Fruit fly (Drosophila melanogaster) whole organism, adult: ENCODE data around the gene Arr2.

Source experiments
- CG11617 ChIP-seq: fragments of 200-800 bp; sonication (Bioruptor generic); optimal IDR thresholded peaks from 2 replicates; lab custom pipeline; 2017; ENCODE audit warnings: mild to moderate bottlenecking, missing biosample characterization, missing genetic modification reagents, missing genetic modification characterization
- CG12768 ChIP-seq: fragments of 200-800 bp; sonication (Bioruptor generic); optimal IDR thresholded peaks from 2 replicates; lab custom pipeline; 2017; ENCODE audit warnings: missing biosample characterization, missing genetic modification characterization, mild to moderate bottlenecking, moderate library complexity, missing genetic modification reagents
- CG14711 ChIP-seq: fragments of 200-800 bp; sonication (Bioruptor generic); optimal IDR thresholded peaks from 2 replicates; lab custom pipeline; 2018; ENCODE audit warnings: missing biosample characterization, mild to moderate bottlenecking, missing genetic modification characterization, moderate library complexity
- CG1620 ChIP-seq: fragments of 200-800 bp; sonication (Bioruptor generic); optimal IDR thresholded peaks from 2 replicates; lab custom pipeline; 2016; ENCODE audit warnings: missing biosample characterization, missing genetic modification characterization
- CG33017 ChIP-seq: fragments of 200-800 bp; sonication (Bioruptor generic); optimal IDR thresholded peaks from 2 replicates; lab custom pipeline; 2018; ENCODE audit warnings: missing biosample characterization, mild to moderate bottlenecking, missing genetic modification characterization, moderate library complexity
- CG5204 ChIP-seq: fragments of 200-800 bp; sonication (Bioruptor generic); optimal IDR thresholded peaks from 2 replicates; lab custom pipeline; 2016; ENCODE audit warnings: missing biosample characterization, missing genetic modification characterization
- CG7045 ChIP-seq: fragments of 200-800 bp; sonication (Bioruptor generic); optimal IDR thresholded peaks from 2 replicates; lab custom pipeline; 2017; ENCODE audit warnings: missing biosample characterization, mild to moderate bottlenecking, missing genetic modification characterization
- CG7101 ChIP-seq: fragments of 200-800 bp; sonication (Bioruptor generic); optimal IDR thresholded peaks from 2 replicates; lab custom pipeline; 2018; ENCODE audit warnings: missing biosample characterization, mild to moderate bottlenecking, missing genetic modification characterization, moderate library complexity
- Clk ChIP-seq: fragments of 200-800 bp; sonication (Bioruptor generic); optimal IDR thresholded peaks from 2 replicates; lab custom pipeline; 2017; ENCODE audit warnings: missing biosample characterization, missing genetic modification characterization
- Crg-1 ChIP-seq: fragments of 200-800 bp; sonication (Bioruptor generic); optimal IDR thresholded peaks from 2 replicates; lab custom pipeline; 2016; ENCODE audit warnings: missing biosample characterization, missing genetic modification characterization
- Hr96 ChIP-seq: fragments of 200-800 bp; sonication (Bioruptor generic); optimal IDR thresholded peaks from 2 replicates; lab custom pipeline; 2016; ENCODE audit warnings: missing biosample characterization, missing genetic modification characterization
- Mnt ChIP-seq: fragments of 200-800 bp; sonication (Bioruptor generic); optimal IDR thresholded peaks from 2 replicates; lab custom pipeline; 2016; ENCODE audit warnings: missing biosample characterization, mild to moderate bottlenecking, missing genetic modification characterization
- bab1 ChIP-seq: fragments of 200-800 bp; sonication (Bioruptor generic); optimal IDR thresholded peaks from 3 replicates; lab custom pipeline; 2019; ENCODE audit warnings: missing biosample characterization, mild to moderate bottlenecking, missing genetic modification characterization, moderate library complexity
- cic ChIP-seq: fragments of 200-800 bp; sonication (Bioruptor generic); optimal IDR thresholded peaks from 2 replicates; lab custom pipeline; 2017; ENCODE audit warnings: missing biosample characterization, mild to moderate bottlenecking, missing genetic modification characterization, moderate library complexity
- cnc ChIP-seq, 2 experiments: fragments of >200 bp; optimal IDR thresholded peaks; 2 replicates each; lab custom pipeline; 2017
- kay ChIP-seq: fragments of 200-800 bp; sonication (Bioruptor generic); peaks from one replicate; lab custom pipeline; 2016; ENCODE audit warnings: missing biosample characterization, missing genetic modification characterization, borderline replicate concordance
- ovo ChIP-seq: fragments of 200-800 bp; sonication (Bioruptor generic); optimal IDR thresholded peaks from 2 replicates; lab custom pipeline; 2016; ENCODE audit warnings: missing biosample characterization, missing genetic modification characterization
- pad ChIP-seq: fragments of 200-800 bp; sonication (Bioruptor generic); optimal IDR thresholded peaks from 3 replicates; lab custom pipeline; 2017; ENCODE audit warnings: missing biosample characterization, missing genetic modification characterization, mild to moderate bottlenecking, moderate library complexity, missing genetic modification reagents
- tj ChIP-seq: fragments of 200-800 bp; sonication (Bioruptor generic); optimal IDR thresholded peaks from 3 replicates; lab custom pipeline; 2017; ENCODE audit warnings: missing biosample characterization, mild to moderate bottlenecking, missing genetic modification characterization, moderate library complexity
- toe ChIP-seq: fragments of 200-800 bp; sonication (Bioruptor generic); optimal IDR thresholded peaks from 2 replicates; lab custom pipeline; 2016; ENCODE audit warnings: missing biosample characterization, missing genetic modification characterization

Gene Arr2

DNA sequence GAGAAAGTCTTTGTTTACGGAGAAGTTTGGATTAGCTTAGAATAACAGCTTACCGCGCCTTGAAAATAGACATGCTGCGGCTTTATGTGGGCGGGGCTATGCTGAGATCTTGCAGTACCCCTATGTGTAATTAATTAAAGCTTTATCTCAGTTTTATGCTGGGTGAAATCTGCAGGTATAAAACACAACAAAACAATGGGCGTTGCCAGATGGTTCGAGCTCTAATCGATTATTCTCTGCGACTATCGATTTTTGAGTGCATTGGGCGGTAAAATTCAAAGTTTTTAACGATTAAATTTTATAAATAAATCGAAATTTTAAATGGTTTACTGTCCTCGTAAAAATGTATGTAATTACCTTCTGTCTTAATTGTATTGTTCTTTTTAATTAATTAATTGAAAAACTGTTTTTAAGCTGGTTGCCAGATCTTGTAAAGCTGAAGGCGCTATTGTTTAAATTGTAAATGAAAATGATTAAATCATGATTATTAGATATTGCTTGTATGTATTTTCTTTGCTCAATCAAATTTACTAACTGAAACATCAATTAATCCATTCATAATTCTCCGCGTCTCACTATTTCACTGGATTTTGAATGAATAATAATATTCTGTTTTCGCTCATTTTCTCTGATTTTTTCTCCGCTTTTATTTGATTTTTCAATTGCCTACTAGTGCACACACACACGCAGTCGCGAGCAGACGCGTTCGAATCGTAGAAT, 24.9 kb downstream of the Arr2 start, which contains the start of the genes GAPsec and Zasp66:
Gene GAPsec, minus strand, starts transcription at position 200 of the 720 bp plus-strand sequence.
Gene Zasp66, plus strand, starts transcription at position 670 of the 720 bp plus-strand sequence.
- TF ChIP-seq CG12768, result no peak
- TF ChIP-seq bab1 (GFP tag; lab: Kevin White, UChicago), result peak; percentile 23
- no peak for TF ChIP-seq Mnt
- no peak for TF ChIP-seq CG7101 (tag; lab: Kevin White, UChicago)
- no peak for TF ChIP-seq ovo
- no peak for TF ChIP-seq tj (GFP tag; lab: Kevin White, UChicago)
- TF ChIP-seq kay (GFP tag; lab: Kevin White, UChicago), result peak; percentile 7
- no peak for TF ChIP-seq CG5204 (GFP tag; lab: Kevin White, UChicago)
- TF ChIP-seq Crg-1 (GFP tag; lab: Kevin White, UChicago), result no peak
- TF ChIP-seq cnc (optimal IDR thresholded peaks at IDR 0.05; lab: Kevin White, UChicago), result no peak
- no peak for TF ChIP-seq CG1620 (GFP tag; lab: Kevin White, UChicago)
- no peak for TF ChIP-seq cic (GFP tag; lab: Kevin White, UChicago)
- TF ChIP-seq Clk (GFP tag; lab: Kevin White, UChicago), result no peak
- no peak for TF ChIP-seq toe (GFP tag; lab: Kevin White, UChicago)
- TF ChIP-seq CG33017 (tag; lab: Kevin White, UChicago), result no peak
- no peak for TF ChIP-seq CG14711 (tag; lab: Kevin White, UChicago)

DNA sequence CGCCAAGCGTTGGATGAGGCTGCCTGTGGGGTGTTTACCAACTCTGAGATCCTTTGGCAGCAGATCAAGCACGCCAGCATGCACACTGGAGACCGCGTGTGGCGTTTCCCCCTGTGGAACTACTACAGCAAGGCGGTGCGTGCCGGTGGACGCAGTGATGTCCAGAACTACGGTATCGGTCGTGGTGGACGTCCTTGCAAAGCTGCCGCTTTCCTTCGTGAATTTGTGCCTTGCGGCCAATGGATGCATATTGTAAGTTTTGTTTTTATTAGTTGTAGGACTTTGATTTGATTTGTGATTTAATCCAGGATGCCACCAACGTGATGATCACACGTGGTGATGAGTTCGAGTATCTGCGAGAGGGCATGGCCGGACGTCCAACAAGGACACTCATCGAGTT, 27.3 kb downstream of the Arr2 start:
- no peak for TF ChIP-seq CG33017 (tag; lab: Kevin White, UChicago)
- no peak for TF ChIP-seq Crg-1 (GFP tag; lab: Kevin White, UChicago)
- TF ChIP-seq toe (GFP tag; lab: Kevin White, UChicago), result no peak
- TF ChIP-seq Hr96 (GFP tag; lab: Kevin White, UChicago), result no peak
- no peak for TF ChIP-seq Mnt
- TF ChIP-seq CG7101 (tag; lab: Kevin White, UChicago), result no peak
- no peak for TF ChIP-seq ovo
- TF ChIP-seq CG12768, result no peak
- no peak for TF ChIP-seq kay (GFP tag; lab: Kevin White, UChicago)
- TF ChIP-seq tj (GFP tag; lab: Kevin White, UChicago), result no peak
- TF ChIP-seq CG1620 (GFP tag; lab: Kevin White, UChicago), result no peak
- TF ChIP-seq CG7045 (GFP tag; lab: Kevin White, UChicago), result no peak
- no peak for TF ChIP-seq CG14711 (tag; lab: Kevin White, UChicago)
- no peak for TF ChIP-seq CG11617 (GFP tag; lab: Kevin White, UChicago)
- TF ChIP-seq Clk (GFP tag; lab: Kevin White, UChicago), result no peak
- no peak for TF ChIP-seq bab1 (GFP tag; lab: Kevin White, UChicago)
- TF ChIP-seq cic (GFP tag; lab: Kevin White, UChicago), result no peak
- no peak for TF ChIP-seq pad (GFP tag; lab: Kevin White, UChicago)

DNA sequence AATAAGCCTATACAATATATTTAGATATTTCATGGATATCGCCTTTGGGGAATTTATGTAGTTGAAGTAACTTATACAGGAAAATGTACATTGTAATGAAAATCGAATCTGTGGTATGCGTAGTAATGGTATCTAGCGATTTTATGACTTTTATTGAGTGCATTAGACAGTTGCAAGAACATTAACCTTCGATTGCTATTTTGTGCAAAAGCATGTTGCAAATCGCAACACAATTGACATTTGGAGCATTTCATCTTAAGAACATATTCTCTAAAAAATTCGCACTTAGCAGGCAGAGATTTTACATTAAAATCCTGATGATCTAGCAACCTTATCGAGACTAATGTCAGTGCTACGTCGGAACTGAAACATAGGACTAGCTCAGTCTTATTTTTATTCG, 29.1 kb downstream of the Arr2 start, which contains the start of gene S-Lap2:
Gene S-Lap2, plus strand, starts transcription at position 301 of the 400 bp plus-strand sequence.
- TF ChIP-seq CG11617 (GFP tag; lab: Kevin White, UChicago) (no peak), cic (GFP tag; lab: Kevin White, UChicago) (no peak), CG1620 (GFP tag; lab: Kevin White, UChicago) (no peak), CG7101 (tag; lab: Kevin White, UChicago) (no peak), ovo (no peak), Mnt (no peak), Clk (GFP tag; lab: Kevin White, UChicago) (no peak), cnc (optimal IDR thresholded peaks at IDR 0.05; lab: Kevin White, UChicago) (no peak), CG7045 (GFP tag; lab: Kevin White, UChicago) (no peak)

DNA sequence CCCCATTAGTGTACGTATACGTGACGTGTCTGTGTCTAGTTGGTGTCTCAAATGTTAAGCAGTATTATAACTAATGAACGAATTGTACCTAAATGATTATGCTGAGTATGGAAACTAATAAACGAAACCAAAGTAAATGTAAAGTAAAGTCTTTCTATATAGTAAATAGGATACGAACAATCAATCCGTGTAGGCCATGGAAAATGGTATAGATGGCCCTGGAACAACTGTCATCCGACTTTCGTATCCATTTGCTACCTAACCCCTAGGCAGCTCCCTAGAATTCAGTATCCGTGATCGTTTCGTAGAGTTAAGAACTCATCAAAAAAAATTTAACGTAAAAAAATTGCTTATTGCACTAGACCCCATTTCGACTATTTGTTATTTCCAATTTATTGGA, 31.8 kb downstream of the Arr2 start, which contains the start of gene S-Lap1:
Gene S-Lap1, plus strand, starts transcription at position 301 of the 400 bp plus-strand sequence.
- no peak for TF ChIP-seq tj (GFP tag; lab: Kevin White, UChicago)
- TF ChIP-seq Clk (GFP tag; lab: Kevin White, UChicago), result no peak
- no peak for TF ChIP-seq CG12768
- no peak for TF ChIP-seq CG33017 (tag; lab: Kevin White, UChicago)
- no peak for TF ChIP-seq CG7101 (tag; lab: Kevin White, UChicago)
- no peak for TF ChIP-seq Hr96 (GFP tag; lab: Kevin White, UChicago)
- TF ChIP-seq ovo, result no peak
- TF ChIP-seq toe (GFP tag; lab: Kevin White, UChicago), result no peak
- TF ChIP-seq cic (GFP tag; lab: Kevin White, UChicago), result no peak

DNA sequence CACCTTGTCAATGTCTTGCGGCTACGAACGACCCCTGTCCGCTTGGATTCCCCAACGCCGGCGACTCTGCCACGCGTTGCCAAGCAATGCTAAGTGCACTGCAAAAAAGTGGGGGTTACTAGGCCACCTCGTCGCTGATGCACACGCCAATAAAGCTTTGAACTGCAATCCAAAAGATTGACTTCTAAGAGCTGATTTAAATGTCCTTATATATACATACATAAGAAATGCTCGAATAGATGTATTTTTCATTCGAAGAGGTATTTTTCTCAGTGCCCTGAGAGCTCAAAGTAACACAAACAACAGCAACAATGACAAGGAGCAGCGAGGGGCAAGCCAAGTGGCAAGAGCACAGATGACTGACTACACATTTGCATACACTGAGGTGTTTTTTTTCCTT, 41.3 kb downstream of the Arr2 start:
- TF ChIP-seq CG7045 (GFP tag; lab: Kevin White, UChicago) (peak; percentile 29), toe (GFP tag; lab: Kevin White, UChicago) (peak; percentile 2), Crg-1 (GFP tag; lab: Kevin White, UChicago) (no peak), CG5204 (GFP tag; lab: Kevin White, UChicago) (peak; percentile 17), CG12768 (no peak)
